Worm (Caenorhabditis elegans): ENCODE results near the gene C18A3.7.

- TF ChIP-seq mdl-1 (tag; optimal IDR thresholded peaks at IDR 0.05) (no peak), nhr-6 (tag; optimal IDR thresholded peaks at IDR 0.05) (no peak), ztf-7 (tag; optimal IDR thresholded peaks at IDR 0.05) (no peak), Y75B8A.6 (GFP tag; IDR thresholded peaks at IDR 0.05) (no peak), ama-1 (optimal IDR thresholded peaks at IDR 0.05) (no peak), nhr-28 (tag; optimal IDR thresholded peaks at IDR 0.05) (no peak), arid-1 (GFP tag; conservative IDR thresholded peaks at IDR 0.05) (no peak)
These were observed 36.4 kb downstream of the C18A3.7 start, which contains the start of gene C25H3.3 for ce11 chrII:5693893-5694292.
